Worm (Caenorhabditis elegans) whole organism, L3 larva: Measurements from ENCODE around the gene dyci-1.

Experiments
- R02D3.7 ChIP-seq: fragments of 150-350 bp; optimal IDR thresholded peaks from 2 replicates; lab custom pipeline; 2014; ENCODE audit warnings: missing biosample characterization, missing genetic modification characterization
- ceh-28 ChIP-seq: fragments of 150-350 bp; optimal IDR thresholded peaks from 2 replicates; lab custom pipeline; 2014; ENCODE audit warnings: missing biosample characterization, missing genetic modification reagents, missing genetic modification characterization
- ceh-82 ChIP-seq: fragments of 150-350 bp; optimal IDR thresholded peaks from 2 replicates; lab custom pipeline; 2014; ENCODE audit warnings: missing biosample characterization, missing genetic modification characterization
- ceh-9 ChIP-seq: sonication (generic microtip); optimal IDR thresholded peaks from 2 replicates; lab custom pipeline; 2018; ENCODE audit warnings: missing biosample characterization, missing genetic modification characterization
- daf-12 ChIP-seq: fragments of 150-350 bp; optimal IDR thresholded peaks from 2 replicates; lab custom pipeline; 2014; ENCODE audit warnings: missing biosample characterization, missing genetic modification reagents, missing genetic modification characterization
- egl-27 ChIP-seq: sonication (generic microtip); optimal IDR thresholded peaks from 4 replicates; lab custom pipeline; 2017; ENCODE audit warnings: missing biosample characterization, missing genetic modification reagents, missing genetic modification characterization
- egl-5 ChIP-seq: fragments of 150-350 bp; optimal IDR thresholded peaks from 2 replicates; lab custom pipeline; 2017; ENCODE audit warnings: missing biosample characterization, missing genetic modification reagents, missing genetic modification characterization, inconsistent platforms
- elt-2 ChIP-seq: sonication (generic microtip); optimal IDR thresholded peaks from 2 replicates; lab custom pipeline; 2016; ENCODE audit warnings: missing genetic modification reagents, mild to moderate bottlenecking, missing genetic modification characterization, missing compliant biosample characterization
- elt-3 ChIP-seq, 3 experiments: fragments of 150-350 bp in 1 of 3; sonication (generic microtip) in 2 of 3; optimal IDR thresholded peaks; 2 replicates in 2 of 3; 4 replicates in 1 of 3; lab custom pipeline; 2014 to 2017; ENCODE audit warnings: missing biosample characterization in 3 of 3, missing genetic modification characterization in 3 of 3
- eor-1 ChIP-seq, 2 experiments: fragments of 150-350 bp; optimal IDR thresholded peaks; 2 replicates each; lab custom pipeline; 2014 to 2018; ENCODE audit warnings: missing biosample characterization in 2 of 2, missing genetic modification characterization in 2 of 2
- fkh-10 ChIP-seq: sonication (generic microtip); optimal IDR thresholded peaks from 2 replicates; lab custom pipeline; 2017; ENCODE audit warnings: missing biosample characterization, missing genetic modification reagents, missing genetic modification characterization
- fkh-2 ChIP-seq: fragments of 150-350 bp; optimal IDR thresholded peaks from 2 replicates; lab custom pipeline; 2014; ENCODE audit warnings: missing biosample characterization, missing genetic modification reagents, missing genetic modification characterization
- fos-1 ChIP-seq: fragments of 150-350 bp; optimal IDR thresholded peaks from 2 replicates; lab custom pipeline; 2014; ENCODE audit warnings: missing biosample characterization, missing genetic modification characterization
- hmg-11 ChIP-seq: sonication (generic microtip); optimal IDR thresholded peaks from 2 replicates; lab custom pipeline; 2016; ENCODE audit warnings: missing genetic modification characterization, missing compliant biosample characterization
- jun-1 ChIP-seq: fragments of 150-350 bp; optimal IDR thresholded peaks from 2 replicates; lab custom pipeline; 2014; ENCODE audit warnings: missing biosample characterization, missing genetic modification reagents, missing genetic modification characterization
- lin-15B ChIP-seq: fragments of 150-350 bp; optimal IDR thresholded peaks from 2 replicates; lab custom pipeline; 2014; ENCODE audit warnings: missing biosample characterization, missing genetic modification characterization
- lin-39 ChIP-seq: fragments of 150-350 bp; optimal IDR thresholded peaks from 2 replicates; lab custom pipeline; 2018; ENCODE audit warnings: missing biosample characterization, missing genetic modification reagents, missing genetic modification characterization
- lsy-12 ChIP-seq: sonication (generic microtip); optimal IDR thresholded peaks from 2 replicates; lab custom pipeline; 2016; ENCODE audit warnings: mild to moderate bottlenecking, missing genetic modification characterization, missing compliant biosample characterization
- mdl-1 ChIP-seq: fragments of 150-350 bp; optimal IDR thresholded peaks from 2 replicates; lab custom pipeline; 2014; ENCODE audit warnings: missing biosample characterization, missing genetic modification characterization
- nfya-1 ChIP-seq: sonication (generic microtip); optimal IDR thresholded peaks from 2 replicates; lab custom pipeline; 2017; ENCODE audit warnings: missing genetic modification characterization, mild to moderate bottlenecking, missing compliant biosample characterization, antibody characterized with exemption, moderate library complexity; ENCODE audit not compliant: insufficient read depth
- nhr-12 ChIP-seq: fragments of 150-350 bp; optimal IDR thresholded peaks from 2 replicates; lab custom pipeline; 2014; ENCODE audit warnings: missing biosample characterization, missing genetic modification characterization
- nhr-237 ChIP-seq: fragments of 150-350 bp; optimal IDR thresholded peaks from 2 replicates; lab custom pipeline; 2014; ENCODE audit warnings: missing biosample characterization, missing genetic modification characterization
- nhr-28 ChIP-seq: fragments of 150-350 bp; optimal IDR thresholded peaks from 2 replicates; lab custom pipeline; 2014; ENCODE audit warnings: missing biosample characterization, missing genetic modification characterization
- nhr-43 ChIP-seq: sonication (generic microtip); optimal IDR thresholded peaks from 2 replicates; lab custom pipeline; 2016; ENCODE audit warnings: mild to moderate bottlenecking, missing genetic modification characterization, missing compliant biosample characterization; ENCODE audit not compliant: poor library complexity, severe bottlenecking
- nhr-76 ChIP-seq: fragments of 150-350 bp; sonication (generic microtip); optimal IDR thresholded peaks from 5 replicates; lab custom pipeline; 2014; ENCODE audit warnings: missing biosample characterization, missing genetic modification characterization
- pha-4 ChIP-seq: fragments of 150-350 bp; optimal IDR thresholded peaks from 2 replicates; lab custom pipeline; 2014; ENCODE audit warnings: missing biosample characterization, missing genetic modification reagents, missing genetic modification characterization
- pqm-1 ChIP-seq: fragments of 150-350 bp; optimal IDR thresholded peaks from 2 replicates; lab custom pipeline; 2017; ENCODE audit warnings: missing biosample characterization, missing genetic modification characterization, inconsistent platforms
- sea-2 ChIP-seq: fragments of 150-350 bp; sonication (generic microtip); optimal IDR thresholded peaks from 4 replicates; lab custom pipeline; 2014; ENCODE audit warnings: missing biosample characterization, missing genetic modification reagents, missing genetic modification characterization
- skn-1 ChIP-seq: fragments of 150-350 bp; optimal IDR thresholded peaks from 2 replicates; lab custom pipeline; 2014; ENCODE audit warnings: missing biosample characterization, missing genetic modification characterization
- snpc-4 ChIP-seq: fragments of 150-350 bp; optimal IDR thresholded peaks from 2 replicates; lab custom pipeline; 2014; ENCODE audit warnings: missing biosample characterization, missing genetic modification characterization
- unc-62 ChIP-seq: fragments of 150-350 bp; sonication (generic microtip); optimal IDR thresholded peaks from 4 replicates; lab custom pipeline; 2014; ENCODE audit warnings: missing biosample characterization, missing genetic modification reagents, missing genetic modification characterization
- zag-1 ChIP-seq: fragments of 150-350 bp; optimal IDR thresholded peaks from 2 replicates; lab custom pipeline; 2014; ENCODE audit warnings: missing biosample characterization, missing genetic modification characterization
- ztf-11 ChIP-seq: fragments of 150-350 bp; optimal IDR thresholded peaks from 2 replicates; lab custom pipeline; 2014; ENCODE audit warnings: missing biosample characterization, missing genetic modification characterization
- ztf-4 ChIP-seq: fragments of 150-350 bp; optimal IDR thresholded peaks from 2 replicates; lab custom pipeline; 2014; ENCODE audit warnings: missing biosample characterization, missing genetic modification characterization

dyci-1 gene

ce11 chrIV:6777156-6777555 is 7.9 kb downstream of the dyci-1 start:
- TF ChIP-seq fkh-2 (tag; lab: Kevin White, UChicago) (no peak), sea-2 (GFP tag; lab: Kevin White, UChicago) (no peak), pha-4 (tag; lab: Kevin White, UChicago) (peak; percentile 57)

- TF ChIP-seq mdl-1 (tag; lab: Kevin White, UChicago) (no peak), ceh-28 (tag; lab: Kevin White, UChicago) (peak; percentile 12), lin-39 (tag; lab: Kevin White, UChicago) (no peak), lsy-12 (no peak), pha-4 (tag; lab: Kevin White, UChicago) (peak; percentile 45), zag-1 (no peak), elt-2 (tag; lab: Kevin White, UChicago) (peak; percentile 67), elt-3 (tag; optimal IDR thresholded peaks at IDR 0.05; lab: Kevin White, UChicago) (no peak), R02D3.7 (tag; lab: Kevin White, UChicago) (no peak), egl-27 (tag; lab: Kevin White, UChicago) (no peak), skn-1 (no peak), unc-62 (no peak), ceh-9 (tag; lab: Kevin White, UChicago) (no peak), pqm-1 (tag; lab: Kevin White, UChicago) (peak; percentile 77), eor-1 (tag; optimal IDR thresholded peaks at IDR 0.05; lab: Kevin White, UChicago) (no peak)
Measured at ce11 chrIV:6771556-6771955, 13.5 kb downstream of the dyci-1 start.

- no peak for TF ChIP-seq egl-5
- no peak for TF ChIP-seq pqm-1 (tag; lab: Kevin White, UChicago)
- TF ChIP-seq ceh-9 (tag; lab: Kevin White, UChicago), result no peak
- no peak for TF ChIP-seq mdl-1 (tag; lab: Kevin White, UChicago)
- no peak for TF ChIP-seq ztf-11
- no peak for TF ChIP-seq nhr-237 (tag; lab: Kevin White, UChicago)
- peak; percentile 51 for TF ChIP-seq elt-2 (tag; lab: Kevin White, UChicago)
- TF ChIP-seq nhr-76 (tag; lab: Kevin White, UChicago), result no peak
- TF ChIP-seq nhr-43 (tag; lab: Kevin White, UChicago), result no peak
Measured at ce11 chrIV:6770407-6770883, 14.6 kb downstream of the dyci-1 start, which contains the start of gene anat-1. TSS of gene anat-1 (plus strand) at chrIV:6770833.

ce11 chrIV:6767240-6767639 is 17.8 kb downstream of the dyci-1 start:
- TF ChIP-seq fkh-10 (GFP tag; lab: Kevin White, UChicago) (peak; percentile 35), fos-1 (tag; lab: Kevin White, UChicago) (no peak), pqm-1 (tag; lab: Kevin White, UChicago) (peak; percentile 65), hmg-11 (tag; lab: Kevin White, UChicago) (peak; percentile 53), ztf-4 (tag; lab: Kevin White, UChicago) (no peak), lin-15B (peak; percentile 44), snpc-4 (tag; lab: Kevin White, UChicago) (no peak), ceh-82 (no peak), elt-2 (tag; lab: Kevin White, UChicago) (peak; percentile 49), nhr-28 (tag; lab: Kevin White, UChicago) (no peak), mdl-1 (tag; lab: Kevin White, UChicago) (no peak), skn-1 (peak; percentile 65), daf-12 (tag; lab: Kevin White, UChicago) (no peak), nhr-12 (tag; lab: Kevin White, UChicago) (no peak), R02D3.7 (tag; lab: Kevin White, UChicago) (no peak), ceh-9 (tag; lab: Kevin White, UChicago) (no peak), pha-4 (tag; lab: Kevin White, UChicago) (peak; percentile 74), zag-1 (no peak), jun-1 (tag; lab: Kevin White, UChicago) (peak; percentile 61), nfya-1 (tag; lab: Kevin White, UChicago) (peak; percentile 80), ceh-28 (tag; lab: Kevin White, UChicago) (peak; percentile 78), fkh-2 (tag; lab: Kevin White, UChicago) (no peak), lin-39 (tag; lab: Kevin White, UChicago) (peak; percentile 29), egl-5 (peak; percentile 43)
